Worm (Caenorhabditis elegans): Measurements from ENCODE around the gene nas-28.

The nas-28 gene

ce11 chrIII:6179062-6179461 is 4.0 kb downstream of the nas-28 start:
- no peak for TF ChIP-seq blmp-1 (tag; optimal IDR thresholded peaks at IDR 0.05)
- TF ChIP-seq nhr-28 (tag; optimal IDR thresholded peaks at IDR 0.05): no peak
- TF ChIP-seq ceh-39 (tag; optimal IDR thresholded peaks at IDR 0.05): no peak
- no peak for TF ChIP-seq sptf-1 (tag; optimal IDR thresholded peaks at IDR 0.05)
- TF ChIP-seq ztf-11 (tag; optimal IDR thresholded peaks at IDR 0.05): no peak
- no peak for TF ChIP-seq sem-2 (GFP tag; optimal IDR thresholded peaks at IDR 0.05)

- TF ChIP-seq lsy-2 (tag; optimal IDR thresholded peaks at IDR 0.05): no peak
These were observed 4.4 kb downstream of the nas-28 start, which contains the start of gene F42A10.7 for ce11 chrIII:6178586-6178985. F42A10.7 (minus strand) TSS chrIII:6178686.

ce11 chrIII:6177631-6178030 is 5.4 kb downstream of the nas-28 start:
- TF ChIP-seq nhr-2 (tag; optimal IDR thresholded peaks at IDR 0.05) (no peak), drap-1 (GFP tag; optimal IDR thresholded peaks at IDR 0.05) (no peak), mab-5 (tag; optimal IDR thresholded peaks at IDR 0.05) (no peak), ceh-83 (GFP tag; optimal IDR thresholded peaks at IDR 0.05) (no peak), flh-1 (GFP tag; optimal IDR thresholded peaks at IDR 0.05) (no peak), nhr-237 (tag; optimal IDR thresholded peaks at IDR 0.05) (no peak), ces-1 (GFP tag; optimal IDR thresholded peaks at IDR 0.05) (no peak), zip-8 (tag; optimal IDR thresholded peaks at IDR 0.05) (no peak), ceh-43 (GFP tag; optimal IDR thresholded peaks at IDR 0.05) (no peak), unc-39 (tag; optimal IDR thresholded peaks at IDR 0.05) (no peak), nhr-76 (tag; optimal IDR thresholded peaks at IDR 0.05) (no peak), unc-62 (GFP tag; optimal IDR thresholded peaks at IDR 0.05) (no peak), pha-4 (tag; optimal IDR thresholded peaks at IDR 0.05) (no peak), nhr-28 (tag; optimal IDR thresholded peaks at IDR 0.05) (no peak), sptf-1 (tag; optimal IDR thresholded peaks at IDR 0.05) (no peak), ztf-11 (tag; optimal IDR thresholded peaks at IDR 0.05) (no peak)

- TF ChIP-seq mab-5 (tag; optimal IDR thresholded peaks at IDR 0.05) (no peak), nhr-2 (tag; optimal IDR thresholded peaks at IDR 0.05) (no peak), lsy-2 (tag; optimal IDR thresholded peaks at IDR 0.05) (no peak), lin-32 (GFP tag; optimal IDR thresholded peaks at IDR 0.05) (no peak), sptf-1 (tag; optimal IDR thresholded peaks at IDR 0.05) (no peak), unc-62 (GFP tag; optimal IDR thresholded peaks at IDR 0.05) (no peak), tbx-8 (GFP tag; optimal IDR thresholded peaks at IDR 0.05) (no peak), drap-1 (GFP tag; optimal IDR thresholded peaks at IDR 0.05) (no peak), unc-39 (tag; optimal IDR thresholded peaks at IDR 0.05) (no peak), blmp-1 (tag; optimal IDR thresholded peaks at IDR 0.05) (no peak), snpc-4 (tag; optimal IDR thresholded peaks at IDR 0.05) (no peak), elt-3 (tag; optimal IDR thresholded peaks at IDR 0.05) (no peak), unc-120 (tag; optimal IDR thresholded peaks at IDR 0.05; ENCODE audit: poor library complexity, severe bottlenecking) (no peak), bed-3 (GFP tag; optimal IDR thresholded peaks at IDR 0.05) (no peak), cnd-1 (tag; optimal IDR thresholded peaks at IDR 0.05) (no peak), nhr-12 (tag; optimal IDR thresholded peaks at IDR 0.05) (no peak), mep-1 (tag; optimal IDR thresholded peaks at IDR 0.05) (no peak), pha-4 (tag; optimal IDR thresholded peaks at IDR 0.05) (no peak), lin-13 (tag; optimal IDR thresholded peaks at IDR 0.05) (no peak), ham-2 (GFP tag; optimal IDR thresholded peaks at IDR 0.05) (no peak)
These were observed 6.3 kb downstream of the nas-28 start, which contains the start of gene F42A10.6 for ce11 chrIII:6176761-6177160. F42A10.6 (minus strand) TSS chrIII:6176861.

- TF ChIP-seq tbx-8 (GFP tag; optimal IDR thresholded peaks at IDR 0.05) (no peak), mab-5 (tag; optimal IDR thresholded peaks at IDR 0.05) (no peak)
These were observed 6.8 kb downstream of the nas-28 start for ce11 chrIII:6176172-6176571.

- TF ChIP-seq nhr-237 (tag; optimal IDR thresholded peaks at IDR 0.05): peak; percentile 16
- peak; percentile 63 for TF ChIP-seq lin-13 (tag; optimal IDR thresholded peaks at IDR 0.05)
- peak; percentile 16 for TF ChIP-seq sptf-1 (tag; optimal IDR thresholded peaks at IDR 0.05)
- peak; percentile 70 for TF ChIP-seq lsy-2 (tag; optimal IDR thresholded peaks at IDR 0.05)
- TF ChIP-seq blmp-1 (tag; optimal IDR thresholded peaks at IDR 0.05): no peak
- peak; percentile 33 for TF ChIP-seq ceh-83 (GFP tag; optimal IDR thresholded peaks at IDR 0.05)
- peak; percentile 38 for TF ChIP-seq pha-4 (tag; optimal IDR thresholded peaks at IDR 0.05)
- no peak for TF ChIP-seq unc-120 (tag; optimal IDR thresholded peaks at IDR 0.05; ENCODE audit: poor library complexity, severe bottlenecking)
- TF ChIP-seq mep-1 (tag; optimal IDR thresholded peaks at IDR 0.05): peak; percentile 37
These were observed 9.9 kb downstream of the nas-28 start, which contains the start of the genes abcf-3 and F42A10.5 for ce11 chrIII:6173020-6173597. abcf-3 (plus strand) TSS chrIII:6173403. F42A10.5 (minus strand) TSS chrIII:6173477.

Data from whole organism, mixed stage, embryonic.